Worm (Caenorhabditis elegans): ENCODE measurements around the gene algn-2.

DNA sequence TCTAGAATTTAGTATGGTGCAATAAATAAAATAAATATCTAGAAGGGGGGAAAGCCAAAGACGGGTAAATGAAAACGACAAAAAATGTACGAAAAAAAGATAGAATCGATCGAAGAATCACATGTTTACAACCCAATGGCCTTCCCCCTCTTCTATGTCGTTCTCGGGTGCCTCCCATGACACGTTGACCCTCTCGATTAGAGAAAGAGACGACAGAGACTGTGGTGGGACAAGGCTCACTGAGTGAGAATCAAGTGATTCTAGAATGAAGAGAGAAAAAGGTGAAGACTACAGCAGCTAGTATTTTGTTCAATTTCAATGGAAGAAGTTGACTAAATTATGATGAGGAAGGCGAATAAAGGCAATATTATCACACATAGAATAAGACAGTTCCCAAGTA is 51.0 kb downstream of the algn-2 start:
- TF ChIP-seq nhr-77 (tag; optimal IDR thresholded peaks at IDR 0.05), result no peak
- no peak for TF ChIP-seq unc-86 (tag; optimal IDR thresholded peaks at IDR 0.05)
